Worm (Caenorhabditis elegans) whole organism, young adult: ENCODE results near the gene srd-45.

Source experiments
- F33H1.4 ChIP-seq: fragments of 200-800 bp; sonication (Bioruptor generic); IDR thresholded peaks from 2 replicates; pipeline ENCODE4 v1.3.6; 2022; ENCODE audit warnings: missing genetic modification reagents, missing genetic modification characterization, missing compliant biosample characterization
- ama-1 ChIP-seq, 3 experiments: fragments of 150-350 bp in 1 of 3; sonication (generic microtip) in 2 of 3; optimal IDR thresholded peaks; 2 replicates each; lab custom pipeline; 2014 to 2018; ENCODE audit warnings: missing biosample characterization in 2 of 3, missing genetic modification characterization in 2 of 3, missing genetic modification reagents in 2 of 3
- die-1 ChIP-seq: sonication (generic microtip); optimal IDR thresholded peaks from 2 replicates; lab custom pipeline; 2016; ENCODE audit warnings: missing genotype, mild to moderate bottlenecking, missing genetic modification characterization, missing compliant biosample characterization
- lag-1 ChIP-seq: fragments of 200-800 bp; sonication (Bioruptor generic); IDR thresholded peaks from 2 replicates; pipeline ENCODE4 v1.3.6; 2022; ENCODE audit warnings: missing genetic modification reagents, missing genetic modification characterization, missing compliant biosample characterization
- nhr-179 ChIP-seq: sonication (generic microtip); optimal IDR thresholded peaks from 2 replicates; lab custom pipeline; 2016; ENCODE audit warnings: mild to moderate bottlenecking, missing genetic modification characterization, missing compliant biosample characterization
- nhr-80 ChIP-seq: sonication (generic microtip); optimal IDR thresholded peaks from 2 replicates; lab custom pipeline; 2016; ENCODE audit warnings: missing genetic modification characterization, missing compliant biosample characterization
- repo-1 ChIP-seq: sonication (generic microtip); optimal IDR thresholded peaks from 2 replicates; lab custom pipeline; 2017; ENCODE audit warnings: mild to moderate bottlenecking, missing genetic modification characterization, missing compliant biosample characterization
- rpc-1 ChIP-seq, 2 experiments: fragments of 150-350 bp in 1 of 2; sonication (generic microtip) in 1 of 2; optimal IDR thresholded peaks; 2 replicates each; lab custom pipeline; 2014 to 2018; ENCODE audit warnings: missing biosample characterization in 1 of 2, missing genetic modification characterization in 1 of 2, missing genetic modification reagents in 1 of 2, missing genotype in 1 of 2
- unc-62 ChIP-seq: fragments of 150-350 bp; optimal IDR thresholded peaks from 2 replicates; lab custom pipeline; 2014; ENCODE audit warnings: missing biosample characterization, missing genetic modification reagents, missing genetic modification characterization
- ztf-25 ChIP-seq: fragments of 200-800 bp; sonication (Bioruptor generic); IDR thresholded peaks from 2 replicates; pipeline ENCODE4 v1.3.6; 2022; ENCODE audit warnings: missing genetic modification reagents, missing genetic modification characterization, missing compliant biosample characterization

DNA sequence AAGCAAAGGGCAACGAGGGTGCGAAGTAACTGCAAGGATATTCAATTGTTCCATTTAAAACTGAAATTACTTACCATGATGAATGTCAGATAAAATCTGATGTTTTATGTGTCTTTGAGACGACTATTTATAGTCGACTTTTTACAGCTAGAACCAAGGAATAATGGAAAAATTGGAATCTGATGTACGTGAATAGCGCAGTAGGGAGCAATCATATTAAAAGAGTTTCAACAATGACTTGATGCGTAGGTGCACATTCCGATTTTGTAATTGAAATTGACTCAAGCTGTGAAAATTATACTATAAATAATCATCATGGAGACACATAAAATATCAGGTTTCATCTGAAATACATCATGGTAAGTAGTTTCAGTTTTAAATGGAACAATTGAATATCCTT is 14.5 kb downstream of the srd-45 start, which contains the start of the genes nspc-9 and nspc-10:
- no peak for TF ChIP-seq nhr-179 (tag; lab: Kevin White, UChicago)
- no peak for TF ChIP-seq unc-62 (GFP tag; lab: Kevin White, UChicago)
- no peak for TF ChIP-seq die-1 (tag; lab: Kevin White, UChicago)
- no peak for TF ChIP-seq ama-1 (optimal IDR thresholded peaks at IDR 0.05; lab: Kevin White, UChicago)
- no peak for TF ChIP-seq ama-1 (GFP tag; optimal IDR thresholded peaks at IDR 0.05; lab: Kevin White, UChicago)
- no peak for TF ChIP-seq rpc-1 (optimal IDR thresholded peaks at IDR 0.05; lab: Kevin White, UChicago)
- no peak for TF ChIP-seq rpc-1 (tag; optimal IDR thresholded peaks at IDR 0.05; lab: Kevin White, UChicago)
- TF ChIP-seq nhr-80 (tag; lab: Kevin White, UChicago) = no peak
- no peak for TF ChIP-seq repo-1
- no peak for TF ChIP-seq lag-1 (GFP tag; lab: Robert Waterston, UW)
- no peak for TF ChIP-seq ztf-25 (GFP tag; lab: Robert Waterston, UW)
- no peak for TF ChIP-seq F33H1.4 (GFP tag; lab: Robert Waterston, UW)
